Worm (Caenorhabditis elegans) whole organism, L2 larva: ENCODE results near the gene sru-1.

ENCODE experiments used
- C34F6.9 ChIP-seq: fragments of 150-350 bp; optimal IDR thresholded peaks from 2 replicates; lab custom pipeline; 2014; ENCODE audit warnings: missing biosample characterization, missing genetic modification characterization
- F13H6.1 ChIP-seq: sonication (generic microtip); optimal IDR thresholded peaks from 2 replicates; lab custom pipeline; 2016; ENCODE audit warnings: missing genetic modification characterization, missing compliant biosample characterization
- Y55F3AM.14 ChIP-seq: fragments of 200-800 bp; sonication (Bioruptor generic); optimal IDR thresholded peaks from 2 replicates; lab custom pipeline; 2018; ENCODE audit warnings: mild to moderate bottlenecking, missing genetic modification characterization, missing compliant biosample characterization
- ZK546.5 ChIP-seq: sonication (generic microtip); optimal IDR thresholded peaks from 2 replicates; lab custom pipeline; 2017; ENCODE audit warnings: missing biosample characterization, missing genetic modification characterization
- aly-2 ChIP-seq: fragments of 150-350 bp; optimal IDR thresholded peaks from 2 replicates; lab custom pipeline; 2014; ENCODE audit warnings: missing biosample characterization, missing genetic modification characterization
- ama-1 ChIP-seq: fragments of 150-350 bp; optimal IDR thresholded peaks from 2 replicates; lab custom pipeline; 2018; ENCODE audit warnings: inconsistent platforms
- blmp-1 ChIP-seq: sonication (generic microtip); optimal IDR thresholded peaks from 2 replicates; lab custom pipeline; 2017; ENCODE audit warnings: missing genetic modification characterization, mild to moderate bottlenecking, missing compliant biosample characterization, antibody characterized with exemption, moderate library complexity; ENCODE audit not compliant: insufficient read depth
- ceh-16 ChIP-seq: fragments of 150-350 bp; optimal IDR thresholded peaks from 2 replicates; lab custom pipeline; 2014; ENCODE audit warnings: missing biosample characterization, missing genetic modification characterization
- crh-2 ChIP-seq: sonication (generic microtip); optimal IDR thresholded peaks from 2 replicates; lab custom pipeline; 2017; ENCODE audit warnings: missing biosample characterization, missing genetic modification characterization
- dmd-4 ChIP-seq: sonication (generic microtip); optimal IDR thresholded peaks from 2 replicates; lab custom pipeline; 2017; ENCODE audit warnings: missing biosample characterization, missing genetic modification characterization
- egl-27 ChIP-seq: sonication (generic microtip); optimal IDR thresholded peaks from 3 replicates; lab custom pipeline; 2017; ENCODE audit warnings: missing biosample characterization, missing genetic modification reagents, missing genetic modification characterization
- fos-1 ChIP-seq: fragments of 150-350 bp; optimal IDR thresholded peaks from 2 replicates; lab custom pipeline; 2014; ENCODE audit warnings: missing biosample characterization, missing genetic modification characterization
- gmeb-1 ChIP-seq: fragments of 150-350 bp; optimal IDR thresholded peaks from 2 replicates; lab custom pipeline; 2014; ENCODE audit warnings: missing biosample characterization, missing genetic modification characterization
- lin-13 ChIP-seq: fragments of 150-350 bp; optimal IDR thresholded peaks from 2 replicates; lab custom pipeline; 2014; ENCODE audit warnings: missing biosample characterization, missing genetic modification reagents, missing genetic modification characterization
- lsy-2 ChIP-seq, 2 experiments: fragments of 150-350 bp in 1 of 2; sonication (generic microtip) in 1 of 2; optimal IDR thresholded peaks; 2 replicates each; lab custom pipeline; 2014 to 2017; ENCODE audit warnings: missing biosample characterization in 2 of 2, missing genetic modification characterization in 2 of 2
- mab-5 ChIP-seq: fragments of 150-350 bp; optimal IDR thresholded peaks from 2 replicates; lab custom pipeline; 2014; ENCODE audit warnings: missing biosample characterization, missing genetic modification characterization
- mbf-1 ChIP-seq: sonication (generic microtip); optimal IDR thresholded peaks from 2 replicates; lab custom pipeline; 2017; ENCODE audit warnings: missing biosample characterization, missing genetic modification characterization
- mdl-1 ChIP-seq, 2 experiments: fragments of 150-350 bp in 1 of 2; sonication (generic microtip) in 1 of 2; optimal IDR thresholded peaks; 2 replicates each; lab custom pipeline; 2017; ENCODE audit warnings: missing biosample characterization in 2 of 2, missing genetic modification characterization in 2 of 2
- nhr-11 ChIP-seq: fragments of 150-350 bp; optimal IDR thresholded peaks from 2 replicates; lab custom pipeline; 2014; ENCODE audit warnings: missing biosample characterization, missing genetic modification characterization
- nhr-12 ChIP-seq: fragments of 150-350 bp; optimal IDR thresholded peaks from 2 replicates; lab custom pipeline; 2014; ENCODE audit warnings: missing biosample characterization, missing genetic modification characterization
- nhr-129 ChIP-seq: fragments of 150-350 bp; optimal IDR thresholded peaks from 2 replicates; lab custom pipeline; 2014; ENCODE audit warnings: missing biosample characterization, missing genetic modification characterization
- nhr-21 ChIP-seq: fragments of 150-350 bp; optimal IDR thresholded peaks from 2 replicates; lab custom pipeline; 2014; ENCODE audit warnings: missing biosample characterization, missing genetic modification characterization
- nhr-23 ChIP-seq: fragments of 150-350 bp; optimal IDR thresholded peaks from 2 replicates; lab custom pipeline; 2014; ENCODE audit warnings: missing biosample characterization, missing genetic modification reagents, missing genetic modification characterization
- nhr-237 ChIP-seq: fragments of 150-350 bp; optimal IDR thresholded peaks from 2 replicates; lab custom pipeline; 2014; ENCODE audit warnings: missing biosample characterization, missing genetic modification characterization
- nhr-25 ChIP-seq: fragments of 150-350 bp; sonication (generic microtip); optimal IDR thresholded peaks from 3 replicates; lab custom pipeline; 2014; ENCODE audit warnings: missing biosample characterization, missing genetic modification characterization
- nhr-6 ChIP-seq: fragments of 150-350 bp; optimal IDR thresholded peaks from 2 replicates; lab custom pipeline; 2014; ENCODE audit warnings: missing biosample characterization, missing genetic modification characterization
- peb-1 ChIP-seq: fragments of 150-350 bp; optimal IDR thresholded peaks from 2 replicates; lab custom pipeline; 2014; ENCODE audit warnings: missing biosample characterization, missing genetic modification characterization
- sem-4 ChIP-seq: fragments of 150-350 bp; optimal IDR thresholded peaks from 2 replicates; lab custom pipeline; 2014; ENCODE audit warnings: missing biosample characterization, missing genetic modification reagents, missing genetic modification characterization
- skn-1 ChIP-seq: sonication (generic microtip); optimal IDR thresholded peaks from 2 replicates; lab custom pipeline; 2017; ENCODE audit warnings: missing biosample characterization, missing genetic modification characterization
- sma-3 ChIP-seq: sonication (generic microtip); optimal IDR thresholded peaks from 2 replicates; lab custom pipeline; 2016; ENCODE audit warnings: missing genetic modification reagents, missing genetic modification characterization, missing compliant biosample characterization
- sma-9 ChIP-seq, 2 experiments: fragments of 150-350 bp in 1 of 2; sonication (generic microtip) in 1 of 2; optimal IDR thresholded peaks; 2 replicates each; lab custom pipeline; 2014 to 2016; ENCODE audit warnings: missing genetic modification characterization in 2 of 2, mild to moderate bottlenecking in 1 of 2, missing biosample characterization in 1 of 2, missing compliant biosample characterization in 1 of 2, missing genetic modification reagents in 1 of 2, moderate library complexity in 1 of 2
- unc-55 ChIP-seq: fragments of 150-350 bp; sonication (generic microtip); optimal IDR thresholded peaks from 3 replicates; lab custom pipeline; 2014; ENCODE audit warnings: missing biosample characterization, missing genetic modification reagents, missing genetic modification characterization
- unc-62 ChIP-seq: fragments of 150-350 bp; optimal IDR thresholded peaks from 2 replicates; lab custom pipeline; 2014; ENCODE audit warnings: missing biosample characterization, missing genetic modification reagents, missing genetic modification characterization
- ztf-1 ChIP-seq: fragments of 200-800 bp; sonication (Bioruptor generic); conservative IDR thresholded peaks from 2 replicates; pipeline ENCODE4 v1.3.6; 2022; ENCODE audit warnings: missing genetic modification characterization, missing compliant biosample characterization
- ztf-11 ChIP-seq: sonication (generic microtip); optimal IDR thresholded peaks from 2 replicates; lab custom pipeline; 2017; ENCODE audit warnings: missing biosample characterization, missing genetic modification characterization
- ztf-4 ChIP-seq: fragments of 150-350 bp; optimal IDR thresholded peaks from 2 replicates; lab custom pipeline; 2014; ENCODE audit warnings: missing biosample characterization, missing genetic modification characterization

The sru-1 gene

ce11 chrIV:9527002-9527401 lies 38.6 kb downstream of the sru-1 start:
- TF ChIP-seq fos-1 (tag; lab: Kevin White, UChicago) (peak; percentile 5), gmeb-1 (tag; lab: Kevin White, UChicago) (no peak)

ce11 chrIV:9529647-9530046 lies 41.2 kb downstream of the sru-1 start, which contains the start of gene elo-7:
Gene elo-7, plus strand, starts transcription at chrIV:9529947.
- TF ChIP-seq sma-9 (GFP tag; optimal IDR thresholded peaks at IDR 0.05; lab: Kevin White, UChicago): no peak
- TF ChIP-seq sma-9 (tag; optimal IDR thresholded peaks at IDR 0.05; lab: Kevin White, UChicago): no peak
- no peak for TF ChIP-seq blmp-1 (tag; lab: Kevin White, UChicago)
- no peak for TF ChIP-seq ama-1 (lab: Kevin White, UChicago)
- TF ChIP-seq ztf-11 (tag; lab: Kevin White, UChicago): no peak
- no peak for TF ChIP-seq nhr-11 (tag; lab: Kevin White, UChicago)
- no peak for TF ChIP-seq nhr-23 (tag; lab: Kevin White, UChicago)
- no peak for TF ChIP-seq crh-2 (tag; lab: Kevin White, UChicago)
- TF ChIP-seq mab-5 (tag; lab: Kevin White, UChicago): no peak
- TF ChIP-seq ZK546.5 (tag; lab: Kevin White, UChicago): no peak
- no peak for TF ChIP-seq dmd-4

- TF ChIP-seq nhr-25 (no peak), nhr-12 (tag; lab: Kevin White, UChicago) (no peak), blmp-1 (tag; lab: Kevin White, UChicago) (no peak), nhr-129 (tag; lab: Kevin White, UChicago) (no peak), sma-3 (no peak), skn-1 (no peak), dmd-4 (no peak), ama-1 (lab: Kevin White, UChicago) (no peak), lin-13 (no peak), lsy-2 (tag; optimal IDR thresholded peaks at IDR 0.05; lab: Kevin White, UChicago) (no peak), peb-1 (tag; lab: Kevin White, UChicago) (no peak), nhr-237 (tag; lab: Kevin White, UChicago) (no peak), ztf-1 (no peak), mdl-1 (tag; optimal IDR thresholded peaks at IDR 0.05; lab: Kevin White, UChicago) (no peak)
Measured at ce11 chrIV:9530768-9531167, 42.4 kb downstream of the sru-1 start.

- no peak for TF ChIP-seq unc-62 (GFP tag; lab: Kevin White, UChicago)
- no peak for TF ChIP-seq nhr-11 (tag; lab: Kevin White, UChicago)
- TF ChIP-seq peb-1 (tag; lab: Kevin White, UChicago): no peak
- no peak for TF ChIP-seq mab-5 (tag; lab: Kevin White, UChicago)
- no peak for TF ChIP-seq aly-2 (tag; lab: Kevin White, UChicago)
- TF ChIP-seq Y55F3AM.14 (GFP tag; lab: Kevin White, UChicago): no peak
- TF ChIP-seq unc-55 (GFP tag; lab: Kevin White, UChicago): no peak
- no peak for TF ChIP-seq C34F6.9
- no peak for TF ChIP-seq sma-3
- TF ChIP-seq fos-1 (tag; lab: Kevin White, UChicago): no peak
- no peak for TF ChIP-seq F13H6.1 (tag; lab: Kevin White, UChicago)
- TF ChIP-seq ztf-4 (tag; lab: Kevin White, UChicago): no peak
- no peak for TF ChIP-seq ceh-16 (tag; lab: Kevin White, UChicago)
- TF ChIP-seq nhr-12 (tag; lab: Kevin White, UChicago): no peak
- TF ChIP-seq, all 48 proteins: peak for 0
Measured at ce11 chrIV:9533071-9533470, 44.7 kb downstream of the sru-1 start, which contains the start of gene F56H11.2. Gene F56H11.2, minus strand, starts transcription at chrIV:9533171.

- TF ChIP-seq fos-1 (tag; lab: Kevin White, UChicago) (peak; percentile 9), nhr-21 (tag; lab: Kevin White, UChicago) (peak; percentile 41), nhr-6 (tag; lab: Kevin White, UChicago) (no peak), lsy-2 (tag; optimal IDR thresholded peaks at IDR 0.05; lab: Kevin White, UChicago) (peak in 1 of 2 experiments; percentile 34), C34F6.9 (peak; percentile 20), lin-13 (no peak), ceh-16 (tag; lab: Kevin White, UChicago) (peak; percentile 72), F13H6.1 (tag; lab: Kevin White, UChicago) (peak; percentile 9), nhr-129 (tag; lab: Kevin White, UChicago) (peak; percentile 63), blmp-1 (tag; lab: Kevin White, UChicago) (peak; percentile 67), gmeb-1 (tag; lab: Kevin White, UChicago) (peak; percentile 50), nhr-25 (peak; percentile 89), sma-3 (peak; percentile 79), sma-9 (GFP tag; optimal IDR thresholded peaks at IDR 0.05; lab: Kevin White, UChicago) (peak; percentile 61), sma-9 (tag; optimal IDR thresholded peaks at IDR 0.05; lab: Kevin White, UChicago) (no peak), egl-27 (tag; lab: Kevin White, UChicago) (peak; percentile 27), ztf-4 (tag; lab: Kevin White, UChicago) (no peak), crh-2 (tag; lab: Kevin White, UChicago) (peak; percentile 38), sem-4 (tag; lab: Kevin White, UChicago) (no peak), mbf-1 (tag; lab: Kevin White, UChicago) (no peak)
Measured at ce11 chrIV:9534342-9534741, 45.9 kb downstream of the sru-1 start.
